Worm (Caenorhabditis elegans) whole organism, mixed stage, embryonic: ENCODE data around the gene M162.7.

Source experiments
- elt-3 ChIP-seq: fragments of 150-350 bp; optimal IDR thresholded peaks from 2 replicates; lab custom pipeline; 2014; ENCODE audit warnings: missing biosample characterization, missing genetic modification characterization
- mab-5 ChIP-seq: fragments of 150-350 bp; optimal IDR thresholded peaks from 2 replicates; lab custom pipeline; 2014; ENCODE audit warnings: missing biosample characterization, missing genetic modification characterization
- nhr-237 ChIP-seq: fragments of 150-350 bp; optimal IDR thresholded peaks from 2 replicates; lab custom pipeline; 2014; ENCODE audit warnings: missing biosample characterization, missing genetic modification characterization
- unc-39 ChIP-seq: fragments of 150-350 bp; optimal IDR thresholded peaks from 2 replicates; lab custom pipeline; 2014; ENCODE audit warnings: missing biosample characterization, missing genetic modification characterization

DNA sequence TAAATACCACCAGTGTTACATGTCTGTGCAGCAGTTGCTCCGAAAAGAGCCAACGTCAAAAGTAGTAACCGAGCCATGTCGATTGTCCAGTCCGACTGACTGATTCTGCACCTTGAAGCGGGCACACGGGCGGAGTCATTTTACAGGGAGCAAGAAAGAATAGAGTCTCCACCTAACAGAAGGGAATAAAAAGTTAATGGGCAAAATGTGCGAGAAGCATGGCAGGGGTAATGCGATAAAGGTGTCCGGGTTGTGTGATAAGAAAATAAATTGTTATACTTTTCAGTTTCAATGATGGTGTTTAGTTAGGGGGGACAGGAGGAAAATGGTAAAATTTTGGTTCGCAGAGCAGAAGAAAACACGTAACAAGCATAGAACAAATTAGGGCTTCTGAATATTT, 39.6 kb downstream of the M162.7 start, which contains the start of gene clec-50:
- TF ChIP-seq elt-3 (no peak), nhr-237 (tag; lab: Kevin White, UChicago) (no peak), unc-39 (tag; lab: Kevin White, UChicago) (no peak), mab-5 (tag; lab: Kevin White, UChicago) (no peak)
